Worm (Caenorhabditis elegans) whole organism, L2 larva: ENCODE results near the gene ent-7.

ENCODE experiments used
- egl-27 ChIP-seq: sonication (generic microtip); optimal IDR thresholded peaks from 3 replicates; lab custom pipeline; 2017; ENCODE audit warnings: missing biosample characterization, missing genetic modification reagents, missing genetic modification characterization
- lin-11 ChIP-seq: fragments of 150-350 bp; sonication (generic microtip); optimal IDR thresholded peaks from 2 replicates; lab custom pipeline; 2014; ENCODE audit warnings: missing biosample characterization, missing genetic modification characterization, inconsistent platforms, mixed read lengths
- lin-39 ChIP-seq: fragments of 150-350 bp; optimal IDR thresholded peaks from 2 replicates; lab custom pipeline; 2014; ENCODE audit warnings: missing biosample characterization, missing genetic modification reagents, missing genetic modification characterization
- lsy-2 ChIP-seq, 2 experiments: fragments of 150-350 bp in 1 of 2; sonication (generic microtip) in 1 of 2; optimal IDR thresholded peaks; 2 replicates each; lab custom pipeline; 2014 to 2017; ENCODE audit warnings: missing biosample characterization in 2 of 2, missing genetic modification characterization in 2 of 2
- mdl-1 ChIP-seq, 2 experiments: fragments of 150-350 bp in 1 of 2; sonication (generic microtip) in 1 of 2; optimal IDR thresholded peaks; 2 replicates each; lab custom pipeline; 2017; ENCODE audit warnings: missing biosample characterization in 2 of 2, missing genetic modification characterization in 2 of 2
- nhr-23 ChIP-seq: fragments of 150-350 bp; optimal IDR thresholded peaks from 2 replicates; lab custom pipeline; 2014; ENCODE audit warnings: missing biosample characterization, missing genetic modification reagents, missing genetic modification characterization
- nhr-77 ChIP-seq: fragments of 150-350 bp; optimal IDR thresholded peaks from 2 replicates; lab custom pipeline; 2014; ENCODE audit warnings: missing biosample characterization, missing genetic modification characterization
- snpc-4 ChIP-seq: fragments of 150-350 bp; optimal IDR thresholded peaks from 2 replicates; lab custom pipeline; 2014; ENCODE audit warnings: missing biosample characterization, missing genetic modification characterization
- unc-39 ChIP-seq: fragments of 150-350 bp; optimal IDR thresholded peaks from 2 replicates; lab custom pipeline; 2014; ENCODE audit warnings: missing biosample characterization, missing genetic modification characterization
- unc-62 ChIP-seq: fragments of 150-350 bp; optimal IDR thresholded peaks from 2 replicates; lab custom pipeline; 2014; ENCODE audit warnings: missing biosample characterization, missing genetic modification reagents, missing genetic modification characterization
- ztf-1 ChIP-seq: fragments of 200-800 bp; sonication (Bioruptor generic); conservative IDR thresholded peaks from 2 replicates; pipeline ENCODE4 v1.3.6; 2022; ENCODE audit warnings: missing genetic modification characterization, missing compliant biosample characterization

DNA sequence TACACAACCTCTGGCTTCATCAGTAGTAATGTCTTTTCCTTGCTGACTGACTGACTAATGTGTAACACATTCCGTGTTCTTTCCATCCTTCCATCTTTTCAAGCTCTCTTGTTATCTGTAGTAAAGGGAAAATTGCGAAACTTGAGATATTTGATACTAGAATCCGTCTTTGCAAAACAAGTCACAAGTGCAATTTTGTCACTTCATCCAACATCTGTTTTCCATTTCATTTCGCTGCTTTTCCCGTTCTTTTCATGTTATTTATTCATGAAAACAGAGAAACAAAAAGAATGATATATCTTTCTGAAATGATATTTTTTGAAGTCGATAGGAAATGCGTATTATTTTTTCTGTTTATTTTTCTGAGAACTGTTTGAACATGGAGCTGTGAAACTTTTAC lies 28.9 kb downstream of the ent-7 start:
- TF ChIP-seq lin-39 (tag; lab: Kevin White, UChicago): no peak
- TF ChIP-seq unc-62 (GFP tag; lab: Kevin White, UChicago): no peak
- no peak for TF ChIP-seq nhr-23
- TF ChIP-seq unc-39 (tag; lab: Kevin White, UChicago): no peak
- no peak for TF ChIP-seq lsy-2 (tag; optimal IDR thresholded peaks at IDR 0.05; lab: Kevin White, UChicago)
- no peak for TF ChIP-seq mdl-1 (tag; optimal IDR thresholded peaks at IDR 0.05; lab: Kevin White, UChicago)
- no peak for TF ChIP-seq snpc-4 (tag; lab: Kevin White, UChicago)
- no peak for TF ChIP-seq lin-11 (tag; lab: Kevin White, UChicago)
- TF ChIP-seq nhr-77 (tag; lab: Kevin White, UChicago): no peak
- no peak for TF ChIP-seq ztf-1 (GFP tag; lab: Robert Waterston, UW)
- TF ChIP-seq egl-27: no peak
